Fruit fly (Drosophila melanogaster): Measurements from ENCODE around the gene CG15202.
"Not testable (repeated sequence)": the region's sequence is repeated elsewhere in the genome, so short reads cannot be mapped to it uniquely, and the experiment has no call there.

CG15202 gene

dm6 chrX:11141785-11142591 lies at the start of gene CG15202, which contains the start of gene CG15199:
TSS of gene CG15202 (plus strand) at chrX:11142541.
TSS of gene CG15199 (minus strand) at chrX:11141835.
- no peak for TF ChIP-seq z (GFP tag; IDR thresholded peaks at IDR 0.05)
- TF ChIP-seq TFAM (GFP tag; optimal IDR thresholded peaks at IDR 0.05), result no peak
- no peak for TF ChIP-seq MESR4 (GFP tag; optimal IDR thresholded peaks at IDR 0.05)
- peak; percentile 50 for TF ChIP-seq dmrt99B (tag; optimal IDR thresholded peaks at IDR 0.05)
- TF ChIP-seq dpn (GFP tag; optimal IDR thresholded peaks at IDR 0.05), result peak in 1 of 2 experiments; percentile 8
- no peak for TF ChIP-seq rib (GFP tag; IDR thresholded peaks at IDR 0.05)
- no peak for TF ChIP-seq cwo (GFP tag; optimal IDR thresholded peaks at IDR 0.05)
- TF ChIP-seq schlank (tag; optimal IDR thresholded peaks at IDR 0.05), result no peak
- TF ChIP-seq D19B (GFP tag; optimal IDR thresholded peaks at IDR 0.05), result no peak
- TF ChIP-seq Xrp1 (GFP tag; IDR thresholded peaks at IDR 0.05), result no peak
- no peak for TF ChIP-seq dan (GFP tag; IDR thresholded peaks at IDR 0.05)
- TF ChIP-seq ato (GFP tag; IDR thresholded peaks at IDR 0.05; ENCODE audit: partially characterized antibody), result no peak
- TF ChIP-seq ken (GFP tag; IDR thresholded peaks at IDR 0.05), result no peak
- TF ChIP-seq Hmx (GFP tag; optimal IDR thresholded peaks at IDR 0.05), result no peak
- peak; percentile 46 for TF ChIP-seq CG7839 (tag; optimal IDR thresholded peaks at IDR 0.05)
- TF ChIP-seq ewg (GFP tag; optimal IDR thresholded peaks at IDR 0.05), result no peak

DNA sequence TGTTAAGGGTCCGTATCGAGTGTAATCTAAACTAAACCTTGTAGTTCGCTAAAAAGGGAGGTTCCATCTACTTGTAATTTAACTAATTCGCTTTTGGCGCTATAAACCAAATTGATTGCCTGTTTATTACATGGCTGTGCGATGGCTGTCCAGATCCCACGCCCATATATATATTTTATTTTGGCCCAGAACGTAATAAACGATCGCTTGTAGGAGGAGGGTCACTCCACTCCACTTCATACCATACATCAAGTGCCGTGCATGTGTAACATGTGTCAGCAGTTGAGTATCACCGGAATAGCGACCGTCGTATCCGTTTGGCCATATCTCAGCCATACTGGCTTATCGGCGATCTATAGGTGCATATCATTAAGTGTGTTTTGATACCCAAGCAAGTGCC lies 47.1 kb upstream of the CG15202 start:
- TF ChIP-seq sug (tag; optimal IDR thresholded peaks at IDR 0.05) (peak; percentile 51), CG17612 (GFP tag; IDR thresholded peaks at IDR 0.05) (no peak), Dip3 (GFP tag; optimal IDR thresholded peaks at IDR 0.05) (no peak), CG34376 (GFP tag; optimal IDR thresholded peaks at IDR 0.05) (peak; percentile 81), exex (tag; optimal IDR thresholded peaks at IDR 0.05) (peak; percentile 79), CG2678 (tag; optimal IDR thresholded peaks at IDR 0.05) (no peak), dati (GFP tag; IDR thresholded peaks at IDR 0.05) (no peak), mirr (GFP tag; optimal IDR thresholded peaks at IDR 0.05) (peak; percentile 18), cwo (GFP tag; optimal IDR thresholded peaks at IDR 0.05) (peak; percentile 48), chif (GFP tag; optimal IDR thresholded peaks at IDR 0.05) (no peak), grn (GFP tag; optimal IDR thresholded peaks at IDR 0.05) (peak; percentile 30)

- TF ChIP-seq CG12219 (GFP tag; optimal IDR thresholded peaks at IDR 0.05); CG16779 (GFP tag; IDR thresholded peaks at IDR 0.05); D (optimal IDR thresholded peaks at IDR 0.05); D (GFP tag; optimal IDR thresholded peaks at IDR 0.05): not testable (repeated sequence)
These were observed 46.4 kb upstream of the CG15202 start, which contains the start of gene CG42249 for dm6 chrX:11095973-11096372. TSS of gene CG42249 (plus strand) at chrX:11096273.

dm6 chrX:11108148-11108844 lies 34.0 kb upstream of the CG15202 start, which contains the start of gene Hsp60A:
TSS of gene Hsp60A (plus strand) at chrX:11108482.
- TF ChIP-seq gro (GFP tag; optimal IDR thresholded peaks at IDR 0.05), result no peak
- TF ChIP-seq Ssrp (tag; optimal IDR thresholded peaks at IDR 0.05), result peak; percentile 48
- 0 out of 2 replicates have a peak, but pooled peaks have one; percentile 27 for TF ChIP-seq CG14014 (GFP tag; IDR thresholded peaks at IDR 0.05)
- TF ChIP-seq sob (GFP tag; IDR thresholded peaks at IDR 0.05), result peak; percentile 52
- TF ChIP-seq CG6854 (GFP tag; optimal IDR thresholded peaks at IDR 0.05), result no peak
- peak; percentile 47 for TF ChIP-seq CG18599 (GFP tag; optimal IDR thresholded peaks at IDR 0.05)
- TF ChIP-seq CG32767 (GFP tag; IDR thresholded peaks at IDR 0.05), result no peak
- peak; percentile 90 for TF ChIP-seq knrl (GFP tag; IDR thresholded peaks at IDR 0.05; ENCODE audit: partially characterized antibody)
- no peak for TF ChIP-seq NC2α (GFP tag; optimal IDR thresholded peaks at IDR 0.05)
- no peak for TF ChIP-seq pnt (GFP tag; optimal IDR thresholded peaks at IDR 0.05)
- peak; percentile 18 for TF ChIP-seq HHEX (GFP tag; optimal IDR thresholded peaks at IDR 0.05)
- no peak for TF ChIP-seq aop (GFP tag; IDR thresholded peaks at IDR 0.05)
- TF ChIP-seq Ets97D (GFP tag; optimal IDR thresholded peaks at IDR 0.05), result peak; percentile 37
- TF ChIP-seq CG4617 (GFP tag; optimal IDR thresholded peaks at IDR 0.05; ENCODE audit: borderline replicate concordance), result no peak
- TF ChIP-seq E2f2 (GFP tag; IDR thresholded peaks at IDR 0.05), result peak; percentile 92

Data from whole organism, embryonic.